Fruit fly (Drosophila melanogaster) whole organism: ENCODE results near the gene CG4830.

ENCODE experiments used
- CG8478 ChIP-seq: fragments of >200 bp; optimal IDR thresholded peaks from 2 replicates; lab custom pipeline; 2018; ENCODE audit warnings: inconsistent platforms
- Dll ChIP-seq: fragments of >200 bp; optimal IDR thresholded peaks from 2 replicates; lab custom pipeline; 2017
- EcR ChIP-seq, 2 experiments: fragments of >200 bp; optimal IDR thresholded peaks; 2 replicates each; lab custom pipeline; 2017; ENCODE audit warnings: missing biosample characterization in 2 of 2, missing genetic modification characterization in 2 of 2, missing genetic modification reagents in 2 of 2
- pan ChIP-seq: fragments of >200 bp; optimal IDR thresholded peaks from 2 replicates; lab custom pipeline; 2017
- psq ChIP-seq: fragments of >200 bp; optimal IDR thresholded peaks from 2 replicates; lab custom pipeline; 2017
- usp ChIP-seq: fragments of >200 bp; optimal IDR thresholded peaks from 2 replicates; lab custom pipeline; 2017; ENCODE audit warnings: missing biosample characterization, missing genetic modification characterization, mixed read lengths

The CG4830 gene

dm6 chr3R:12185615-12186014, 24.5 kb downstream of the CG4830 start:
- TF ChIP-seq psq (lab: Kevin White, UChicago) (no peak), pan (lab: Kevin White, UChicago) (no peak), usp (GFP tag; lab: Kevin White, UChicago) (no peak), EcR (GFP tag; optimal IDR thresholded peaks at IDR 0.05; lab: Kevin White, UChicago) (no peak), Dll (no peak), CG8478 (lab: Kevin White, UChicago) (no peak)

- TF ChIP-seq psq (lab: Kevin White, UChicago) (no peak), Dll (no peak), usp (GFP tag; lab: Kevin White, UChicago) (no peak), pan (lab: Kevin White, UChicago) (no peak), CG8478 (lab: Kevin White, UChicago) (no peak), EcR (GFP tag; optimal IDR thresholded peaks at IDR 0.05; lab: Kevin White, UChicago) (no peak)
Measured at dm6 chr3R:12168348-12168747, 41.8 kb downstream of the CG4830 start.

- TF ChIP-seq psq (lab: Kevin White, UChicago) (no peak), pan (lab: Kevin White, UChicago) (no peak), EcR (GFP tag; optimal IDR thresholded peaks at IDR 0.05; lab: Kevin White, UChicago) (no peak), usp (GFP tag; lab: Kevin White, UChicago) (no peak), CG8478 (lab: Kevin White, UChicago) (no peak), Dll (no peak)
Measured at dm6 chr3R:12166086-12166485, 44.1 kb downstream of the CG4830 start, which contains the start of gene Cpn. Gene Cpn, minus strand, starts transcription at chr3R:12166186.

dm6 chr3R:12158495-12158894, 51.7 kb downstream of the CG4830 start, which contains the start of gene dpr15:
Gene dpr15, minus strand, starts transcription at chr3R:12158595.
- no peak for TF ChIP-seq pan (lab: Kevin White, UChicago)
- TF ChIP-seq Dll = no peak
- no peak for TF ChIP-seq psq (lab: Kevin White, UChicago)
- TF ChIP-seq EcR (GFP tag; optimal IDR thresholded peaks at IDR 0.05; lab: Kevin White, UChicago) = no peak
- no peak for TF ChIP-seq usp (GFP tag; lab: Kevin White, UChicago)
- TF ChIP-seq CG8478 (lab: Kevin White, UChicago) = no peak
